Fruit fly (Drosophila melanogaster): ENCODE results near the gene aus.
A peak's percentile ranks its signal among the peaks of the same experiment; 100 is the strongest.

Gene aus

DNA sequence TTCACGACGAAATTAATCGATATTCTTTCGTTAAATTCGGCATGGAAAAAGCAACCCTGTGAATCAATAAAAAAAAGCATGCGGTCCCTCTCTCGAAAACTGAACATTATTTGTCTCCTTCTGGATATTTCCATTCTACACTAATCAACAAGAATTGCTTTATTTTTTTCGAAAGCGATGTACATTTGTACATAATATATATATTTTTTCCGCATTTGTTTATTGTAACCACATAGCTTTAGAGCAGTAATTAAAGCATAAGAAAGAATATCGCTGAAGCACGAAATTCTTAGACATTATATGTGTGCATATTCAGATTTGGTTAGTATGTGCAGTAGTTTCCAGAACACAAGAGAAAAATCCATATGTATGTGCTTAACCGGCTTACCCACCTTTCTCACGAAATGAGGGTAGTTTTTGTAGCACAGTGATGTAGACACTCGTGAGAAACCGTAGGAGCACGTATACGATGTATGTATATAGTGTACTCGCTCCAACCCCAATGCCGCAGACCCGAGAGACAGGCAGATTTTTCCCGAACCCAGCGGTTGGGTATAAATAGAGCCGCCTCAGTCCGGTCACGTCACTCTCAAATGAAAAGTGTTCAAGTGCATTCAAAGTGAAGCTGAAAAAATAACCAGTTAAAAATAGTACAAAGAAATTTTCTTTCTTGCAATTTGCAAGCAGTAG, 53.2 kb downstream of the aus start:
- TF ChIP-seq Sox100B (GFP tag; optimal IDR thresholded peaks at IDR 0.05): peak; percentile 93
- TF ChIP-seq ssp (GFP tag; IDR thresholded peaks at IDR 0.05): no peak
- no peak for TF ChIP-seq sna (GFP tag; IDR thresholded peaks at IDR 0.05; ENCODE audit: partially characterized antibody)
- no peak for TF ChIP-seq CG14441 (GFP tag; IDR thresholded peaks at IDR 0.05)
- TF ChIP-seq stwl (tag; optimal IDR thresholded peaks at IDR 0.05): no peak
- TF ChIP-seq CG4730 (GFP tag; IDR thresholded peaks at IDR 0.05): no peak
- peak; percentile 33 to 68 for TF ChIP-seq Pdp1 (GFP tag; optimal IDR thresholded peaks at IDR 0.05)
- TF ChIP-seq CG17612 (GFP tag; IDR thresholded peaks at IDR 0.05): no peak
- no peak for TF ChIP-seq zf30C (GFP tag; optimal IDR thresholded peaks at IDR 0.05)
- peak in 1 of 2 experiments; percentile 46 for TF ChIP-seq crp (GFP tag; optimal IDR thresholded peaks at IDR 0.05)
- no peak for TF ChIP-seq da (GFP tag; optimal IDR thresholded peaks at IDR 0.05)
- TF ChIP-seq inv (GFP tag; IDR thresholded peaks at IDR 0.05; ENCODE audit: partially characterized antibody): no peak
- TF ChIP-seq Usf (GFP tag; optimal IDR thresholded peaks at IDR 0.05): peak; percentile 81
- peak; percentile 87 for TF ChIP-seq CG17568 (GFP tag; optimal IDR thresholded peaks at IDR 0.05)
- no peak for TF ChIP-seq CG34224 (GFP tag; IDR thresholded peaks at IDR 0.05; ENCODE audit: partially characterized antibody)
- TF ChIP-seq BtbVII (GFP tag; optimal IDR thresholded peaks at IDR 0.05): peak; percentile 93
- TF ChIP-seq E2f2 (GFP tag; IDR thresholded peaks at IDR 0.05): no peak
- TF ChIP-seq CG17328 (GFP tag; IDR thresholded peaks at IDR 0.05): no peak
- peak; percentile 71 for TF ChIP-seq CG13624 (GFP tag; optimal IDR thresholded peaks at IDR 0.05)
- peak; percentile 61 for TF ChIP-seq psq (GFP tag; optimal IDR thresholded peaks at IDR 0.05)
- peak; percentile 91 for TF ChIP-seq CG15269 (tag; optimal IDR thresholded peaks at IDR 0.05)
- peak; percentile 75 for TF ChIP-seq pho (GFP tag; optimal IDR thresholded peaks at IDR 0.05)
- peak; percentile 95 for TF ChIP-seq CG8924 (tag; optimal IDR thresholded peaks at IDR 0.05)
- TF ChIP-seq Ets65A (GFP tag): peak; percentile 91
- TF ChIP-seq MESR4 (GFP tag; optimal IDR thresholded peaks at IDR 0.05): peak; percentile 32
- peak; percentile 85 to 89 for TF ChIP-seq bsh (GFP tag; optimal IDR thresholded peaks at IDR 0.05)
- TF ChIP-seq CG16815 (GFP tag; optimal IDR thresholded peaks at IDR 0.05): peak; percentile 75
- TF ChIP-seq CG5245 (GFP tag; optimal IDR thresholded peaks at IDR 0.05): peak; percentile 53
- TF ChIP-seq Nf-YB (GFP tag; optimal IDR thresholded peaks at IDR 0.05): peak; percentile 78
- TF ChIP-seq TFAM (GFP tag; optimal IDR thresholded peaks at IDR 0.05): peak; percentile 58
- TF ChIP-seq ap (GFP tag; IDR thresholded peaks at IDR 0.05): no peak
- TF ChIP-seq CG13287 (GFP tag; IDR thresholded peaks at IDR 0.05; ENCODE audit: partially characterized antibody): no peak
- TF ChIP-seq B-H2 (GFP tag; optimal IDR thresholded peaks at IDR 0.05): peak; percentile 81
- TF ChIP-seq CG15479 (GFP tag; optimal IDR thresholded peaks at IDR 0.05): no peak
- no peak for TF ChIP-seq gsb (GFP tag; IDR thresholded peaks at IDR 0.05)
- TF ChIP-seq Asciz (GFP tag; optimal IDR thresholded peaks at IDR 0.05): peak; percentile 88
- no peak for TF ChIP-seq H2.0 (GFP tag; IDR thresholded peaks at IDR 0.05)
- peak; percentile 42 for TF ChIP-seq NC2α (GFP tag; optimal IDR thresholded peaks at IDR 0.05)
- TF ChIP-seq CG13775 (GFP tag; optimal IDR thresholded peaks at IDR 0.05): peak; percentile 85
- no peak for TF ChIP-seq Atf6 (GFP tag; IDR thresholded peaks at IDR 0.05)
- peak; percentile 92 for TF ChIP-seq CG2712 (tag; optimal IDR thresholded peaks at IDR 0.05)
- TF ChIP-seq NFAT (GFP tag; IDR thresholded peaks at IDR 0.05): no peak
- no peak for TF ChIP-seq CG3847 (GFP tag; IDR thresholded peaks at IDR 0.05)
- no peak for TF ChIP-seq bowl (GFP tag; IDR thresholded peaks at IDR 0.05)
- no peak for TF ChIP-seq dati (GFP tag; IDR thresholded peaks at IDR 0.05)
- TF ChIP-seq CG18764 (GFP tag; optimal IDR thresholded peaks at IDR 0.05): peak; percentile 73
- TF ChIP-seq lilli (GFP tag; optimal IDR thresholded peaks at IDR 0.05): peak; percentile 84
- TF ChIP-seq bcd (GFP tag; optimal IDR thresholded peaks at IDR 0.05): peak; percentile 85
- no peak for TF ChIP-seq en (GFP tag; optimal IDR thresholded peaks at IDR 0.05)
- TF ChIP-seq Hr39 (optimal IDR thresholded peaks at IDR 0.05): no peak

All from whole organism, embryonic.